Fruit fly (Drosophila melanogaster): ENCODE data around the gene Ran.

Gene Ran

dm6 chrX:11148272-11148835 lies at the start of gene Ran:
Gene Ran, minus strand, starts transcription at chrX:11148716.
- TF ChIP-seq CG8478 (optimal IDR thresholded peaks at IDR 0.05): no peak
- TF ChIP-seq CTCF (optimal IDR thresholded peaks at IDR 0.05): no peak

- TF ChIP-seq CG8478 (optimal IDR thresholded peaks at IDR 0.05) (no peak), CTCF (optimal IDR thresholded peaks at IDR 0.05) (no peak)
These were observed 34.1 kb upstream of the Ran start, which contains the start of gene CG15200 for dm6 chrX:11182631-11183030. Gene CG15200, plus strand, starts transcription at chrX:11182931.

- TF ChIP-seq CG8478 (optimal IDR thresholded peaks at IDR 0.05): no peak
- TF ChIP-seq CTCF (optimal IDR thresholded peaks at IDR 0.05): no peak
These were observed 27.6 kb upstream of the Ran start for dm6 chrX:11176073-11176472.

dm6 chrX:11170578-11170977 lies 22.1 kb upstream of the Ran start, which contains the start of gene CG1394:
Gene CG1394, minus strand, starts transcription at chrX:11170678.
- TF ChIP-seq CG8478 (optimal IDR thresholded peaks at IDR 0.05): no peak
- TF ChIP-seq CTCF (optimal IDR thresholded peaks at IDR 0.05): no peak

- TF ChIP-seq CTCF (optimal IDR thresholded peaks at IDR 0.05): no peak
- TF ChIP-seq CG8478 (optimal IDR thresholded peaks at IDR 0.05): no peak
These were observed 20.4 kb upstream of the Ran start, which contains the start of gene Antdh for dm6 chrX:11168958-11169357. Gene Antdh, minus strand, starts transcription at chrX:11169058.

- TF ChIP-seq CG8478 (optimal IDR thresholded peaks at IDR 0.05): no peak
- TF ChIP-seq CTCF (optimal IDR thresholded peaks at IDR 0.05): no peak
These were observed 11.4 kb upstream of the Ran start, which contains the start of gene CG32668 for dm6 chrX:11159710-11160446. Gene CG32668, minus strand, starts transcription at chrX:11159760.

dm6 chrX:11155808-11156589 lies 7.5 kb upstream of the Ran start:
- TF ChIP-seq CG8478 (optimal IDR thresholded peaks at IDR 0.05): no peak
- no peak for TF ChIP-seq CTCF (optimal IDR thresholded peaks at IDR 0.05)

dm6 chrX:11154511-11155197 lies 6.1 kb upstream of the Ran start:
- TF ChIP-seq CTCF (optimal IDR thresholded peaks at IDR 0.05) (peak; percentile 1 to 18), CG8478 (optimal IDR thresholded peaks at IDR 0.05) (no peak)

- TF ChIP-seq CG8478 (optimal IDR thresholded peaks at IDR 0.05) (no peak), CTCF (optimal IDR thresholded peaks at IDR 0.05) (peak; percentile 83 to 89)
These were observed 5.5 kb upstream of the Ran start, which contains the start of the genes rtv and Dlic for dm6 chrX:11153826-11154510. Gene rtv, minus strand, starts transcription at chrX:11153990. Gene Dlic, plus strand, starts transcription at chrX:11154421.

- TF ChIP-seq CTCF (optimal IDR thresholded peaks at IDR 0.05): no peak
- no peak for TF ChIP-seq CG8478 (optimal IDR thresholded peaks at IDR 0.05)
These were observed 4.9 kb upstream of the Ran start for dm6 chrX:11153413-11153812.

- TF ChIP-seq CG8478 (optimal IDR thresholded peaks at IDR 0.05) (no peak), CTCF (optimal IDR thresholded peaks at IDR 0.05) (no peak)
These were observed 685 bp upstream of the Ran start, which contains the start of gene Lint-1 for dm6 chrX:11149201-11149600. Gene Lint-1, plus strand, starts transcription at chrX:11149323.

dm6 chrX:11147553-11148067 lies 906 bp downstream of the Ran start:
- TF ChIP-seq CG8478 (optimal IDR thresholded peaks at IDR 0.05): no peak
- TF ChIP-seq CTCF (optimal IDR thresholded peaks at IDR 0.05): no peak

dm6 chrX:11146598-11147176 lies 1.8 kb downstream of the Ran start:
- no peak for TF ChIP-seq CTCF (optimal IDR thresholded peaks at IDR 0.05)
- TF ChIP-seq CG8478 (optimal IDR thresholded peaks at IDR 0.05): no peak

dm6 chrX:11144575-11144974 lies 3.9 kb downstream of the Ran start:
- TF ChIP-seq CG8478 (optimal IDR thresholded peaks at IDR 0.05) (no peak), CTCF (optimal IDR thresholded peaks at IDR 0.05) (no peak)

Data from S2 (cell line).